Fruit fly (Drosophila melanogaster) ovary, adult (tissue): Measurements from ENCODE around the gene CG14669.

Experiments
- CG17801 ChIP-seq: fragments of 200-800 bp; optimal IDR thresholded peaks from 2 replicates; lab custom pipeline; 2019; ENCODE audit warnings: missing biosample characterization, mild to moderate bottlenecking, missing genetic modification characterization, moderate library complexity; ENCODE audit not compliant: partially characterized antibody

The CG14669 gene

DNA sequence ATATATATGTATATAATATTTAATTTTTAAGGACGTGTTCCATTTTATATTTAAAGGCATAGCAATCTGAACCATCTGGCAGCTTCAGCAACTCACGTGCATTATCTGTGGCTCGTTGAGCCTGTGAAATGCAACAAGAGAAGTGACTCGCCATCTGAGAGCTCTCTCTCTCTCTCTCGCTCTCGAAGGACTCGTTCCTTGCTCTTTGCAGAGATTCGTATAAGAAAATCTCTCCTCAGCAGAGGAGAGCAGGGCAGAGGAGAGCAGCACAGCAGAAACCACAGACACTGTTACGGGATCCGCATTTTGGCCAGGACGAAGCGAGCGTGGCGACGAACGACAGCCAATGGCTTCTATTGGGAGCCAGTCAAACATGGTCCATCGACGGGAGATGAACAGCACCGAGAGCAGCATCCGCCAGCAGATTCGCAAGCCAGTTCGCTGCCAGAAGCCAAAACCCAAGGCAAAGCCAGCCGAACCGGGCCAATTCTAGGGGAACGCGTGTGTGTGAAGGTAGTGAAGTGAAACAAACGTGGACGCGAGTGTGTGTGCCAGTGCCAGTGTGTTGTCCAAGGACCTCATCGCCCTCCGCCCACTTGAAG is at the start of gene CG14669:
Gene CG14669 (plus strand): TSS at position 381 of the 602 bp plus-strand sequence.
- no peak for TF ChIP-seq CG17801 (GFP tag; lab: Kevin White, UChicago)

DNA sequence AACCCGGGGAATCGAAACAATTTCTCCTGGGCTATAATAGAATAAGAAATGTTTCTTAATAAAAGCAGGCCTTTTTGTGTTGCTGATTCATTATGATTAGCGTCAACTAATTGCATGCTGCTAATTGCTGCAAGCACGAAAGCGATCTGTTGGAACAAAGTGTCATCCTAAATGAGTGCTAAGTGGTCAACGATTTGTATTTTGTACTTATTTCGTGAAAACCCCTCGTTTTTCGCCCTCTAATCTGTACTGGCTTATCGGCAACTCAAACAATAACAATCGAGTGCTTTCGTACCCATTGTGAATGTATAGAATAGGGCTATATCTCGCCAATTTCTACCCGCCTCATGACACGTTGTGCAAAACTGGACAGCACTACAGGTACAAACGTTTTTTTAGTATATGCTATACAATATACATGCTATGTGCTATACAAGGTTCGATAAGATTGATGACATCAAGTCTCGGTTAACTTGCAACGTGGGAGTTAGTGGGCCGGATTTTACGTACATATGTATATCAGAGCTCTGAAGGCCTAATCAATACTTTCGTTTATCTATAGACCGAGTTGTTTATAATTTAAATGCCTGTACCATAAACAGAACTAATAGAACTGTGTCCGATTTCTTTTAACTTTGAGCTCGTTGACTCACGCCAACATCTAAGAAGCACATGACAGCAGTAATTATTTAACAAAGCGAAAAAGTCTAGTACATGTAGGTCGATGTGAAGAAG is 49.6 kb upstream of the CG14669 start:
- TF ChIP-seq CG17801 (GFP tag; lab: Kevin White, UChicago) = no peak

DNA sequence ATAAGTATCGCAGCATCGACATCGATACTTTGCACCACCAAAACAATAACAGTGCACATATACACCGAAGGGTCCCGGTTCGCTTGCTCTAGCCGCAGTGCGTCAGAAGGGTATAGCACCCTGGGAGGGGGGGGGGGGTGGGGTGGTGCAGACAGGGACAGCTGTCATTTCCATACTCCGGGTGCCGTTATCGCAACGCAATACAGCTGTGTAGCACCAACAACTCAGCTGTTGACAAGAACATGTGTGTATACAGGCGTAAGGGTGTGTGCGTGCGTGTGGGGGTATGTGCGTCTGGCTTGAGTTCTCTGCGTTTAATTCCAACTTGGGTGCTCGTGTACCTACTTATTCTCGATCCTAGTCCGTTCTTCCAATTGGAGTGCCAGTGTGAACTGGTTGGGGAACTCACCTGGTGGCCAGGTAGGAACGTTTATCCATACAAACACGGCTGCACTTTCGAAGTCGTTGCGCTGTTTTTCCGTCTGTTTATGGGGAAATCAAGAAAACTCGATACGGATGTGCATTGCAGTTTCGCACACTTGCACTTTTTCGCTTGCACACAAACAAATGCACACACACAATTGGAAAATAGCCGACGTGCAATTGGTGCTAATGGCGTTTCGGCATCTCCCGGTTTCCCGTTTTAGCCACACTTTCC is 46.7 kb upstream of the CG14669 start:
- no peak for TF ChIP-seq CG17801 (GFP tag; lab: Kevin White, UChicago)

DNA sequence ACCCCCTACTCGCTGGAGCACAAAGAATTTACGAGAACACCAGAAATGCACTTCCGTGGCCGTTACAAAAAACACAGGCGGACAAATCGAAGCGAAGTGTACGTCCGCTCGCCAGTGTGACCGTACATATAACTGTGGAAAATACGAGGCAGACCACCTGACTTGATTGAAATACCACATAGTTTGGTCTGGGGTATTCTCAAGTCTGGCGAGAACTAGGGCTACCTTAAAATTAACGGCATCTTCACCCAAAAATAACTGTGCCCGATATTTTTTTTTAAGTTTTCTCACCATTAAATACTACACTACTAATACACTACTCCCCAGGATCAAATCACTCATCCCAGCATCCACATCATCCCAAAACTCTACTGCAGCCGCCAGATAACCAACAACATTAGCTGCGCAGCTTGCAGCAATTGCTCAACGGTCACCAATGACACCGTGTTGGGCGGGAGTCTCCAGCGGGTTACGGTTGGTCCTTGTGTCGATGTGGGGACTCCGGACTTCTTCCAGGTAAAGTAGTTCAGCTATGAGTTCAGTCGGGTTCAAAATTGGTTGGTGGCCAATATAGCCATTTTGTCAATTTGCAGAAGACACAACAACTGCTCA is 46.1 kb upstream of the CG14669 start, which contains the start of gene Cerk:
Gene Cerk (minus strand): TSS at position 137 of the 612 bp plus-strand sequence.
- peak; percentile 22 for TF ChIP-seq CG17801 (GFP tag; lab: Kevin White, UChicago)

DNA sequence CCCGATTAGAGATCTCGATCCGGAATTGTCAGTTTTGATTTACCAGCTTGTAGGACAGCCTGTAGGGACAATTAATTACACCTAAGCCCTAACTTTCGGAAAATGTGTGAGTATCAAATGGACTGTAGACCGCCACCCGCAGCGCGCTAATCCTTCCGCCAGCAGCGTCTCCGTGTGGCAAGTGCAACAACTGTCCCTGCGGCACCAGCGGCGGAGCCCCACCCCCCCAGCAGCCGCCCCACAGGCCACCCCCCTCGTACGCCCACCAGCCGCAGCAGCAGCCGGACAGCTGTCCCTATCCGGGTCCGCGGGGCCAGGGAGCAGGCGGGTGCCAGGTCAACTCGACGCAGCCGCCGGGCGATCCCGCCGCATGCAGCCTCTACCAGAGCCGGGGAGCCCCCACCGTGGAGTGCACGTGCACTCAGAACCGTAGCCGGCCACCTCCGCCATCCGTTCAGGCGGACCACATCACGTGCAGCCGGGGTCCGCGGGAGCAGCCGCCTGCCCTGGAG is 44.8 kb upstream of the CG14669 start, which contains the start of the genes CG31542 and CG34277:
Gene CG31542 (plus strand): TSS at position 51 of the 512 bp plus-strand sequence.
Gene CG34277 (plus strand): TSS at position 51 of the 512 bp plus-strand sequence.
- TF ChIP-seq CG17801 (GFP tag; lab: Kevin White, UChicago) = no peak

DNA sequence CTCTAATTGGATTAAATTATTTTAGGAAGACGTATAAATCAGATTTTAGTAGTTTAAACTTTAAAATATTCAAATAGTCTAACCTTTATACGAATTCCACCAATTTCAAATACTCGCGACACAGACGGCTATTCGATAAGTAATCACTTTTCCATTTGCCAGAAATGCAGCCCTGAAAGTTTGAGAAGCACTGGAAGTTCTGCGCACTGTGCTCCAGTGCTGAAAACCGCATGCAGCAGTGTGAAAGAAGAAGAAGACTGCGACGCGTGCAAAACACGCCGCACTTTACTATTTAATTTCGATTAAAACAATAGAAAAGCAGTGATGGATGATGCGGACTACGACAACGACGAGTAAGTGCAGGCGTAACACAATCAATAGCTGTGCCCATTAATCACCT is 42.8 kb upstream of the CG14669 start, which contains the start of gene Polr2F:
Gene Polr2F (plus strand): TSS at position 233 of the 400 bp plus-strand sequence.
- peak; percentile 73 for TF ChIP-seq CG17801 (GFP tag; lab: Kevin White, UChicago)

DNA sequence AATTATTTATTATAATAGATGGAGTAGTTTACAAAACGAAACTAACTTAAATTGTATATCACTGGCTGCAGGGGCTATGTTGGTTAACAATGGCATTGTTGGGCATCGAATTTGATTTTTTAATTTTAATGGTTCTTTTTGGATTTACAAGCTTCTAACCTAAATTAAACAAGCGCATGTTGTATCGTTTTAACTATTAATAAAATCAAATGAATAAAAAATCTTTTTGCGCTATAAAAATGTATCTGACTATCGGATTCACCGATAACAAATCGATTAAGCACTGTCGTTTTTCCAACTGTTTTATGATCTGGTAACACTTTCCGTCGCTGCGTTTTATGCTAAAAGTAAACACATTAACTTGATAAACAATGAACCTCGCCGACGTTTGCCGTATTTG is 39.6 kb upstream of the CG14669 start, which contains the start of the genes hd and CG14667:
Gene hd (minus strand): TSS at position 243 of the 400 bp plus-strand sequence.
Gene CG14667 (plus strand): TSS at position 303 of the 400 bp plus-strand sequence.
- TF ChIP-seq CG17801 (GFP tag; lab: Kevin White, UChicago) = no peak

DNA sequence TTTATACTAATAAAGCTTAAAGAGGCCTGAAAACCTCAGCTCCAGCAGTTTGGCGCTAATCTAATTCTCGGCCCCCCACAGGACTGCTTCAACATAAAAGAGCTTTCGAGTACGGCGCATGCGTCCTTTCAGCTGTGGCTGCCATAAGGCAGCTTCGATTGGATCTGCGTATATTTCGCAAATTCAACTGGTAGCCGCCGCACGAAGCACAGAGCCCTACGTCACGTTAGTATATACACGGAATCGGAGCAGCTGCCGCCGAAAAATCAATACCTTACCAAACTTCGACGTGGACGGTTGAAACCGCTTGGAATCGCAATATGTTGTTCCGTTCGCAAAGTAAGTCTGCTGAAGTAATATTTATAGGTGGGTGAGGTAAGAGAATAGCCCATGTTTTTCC is 37.7 kb upstream of the CG14669 start, which contains the start of gene 7B2:
Gene 7B2 (plus strand): TSS at position 169 of the 400 bp plus-strand sequence.
- TF ChIP-seq CG17801 (GFP tag; lab: Kevin White, UChicago) = no peak

DNA sequence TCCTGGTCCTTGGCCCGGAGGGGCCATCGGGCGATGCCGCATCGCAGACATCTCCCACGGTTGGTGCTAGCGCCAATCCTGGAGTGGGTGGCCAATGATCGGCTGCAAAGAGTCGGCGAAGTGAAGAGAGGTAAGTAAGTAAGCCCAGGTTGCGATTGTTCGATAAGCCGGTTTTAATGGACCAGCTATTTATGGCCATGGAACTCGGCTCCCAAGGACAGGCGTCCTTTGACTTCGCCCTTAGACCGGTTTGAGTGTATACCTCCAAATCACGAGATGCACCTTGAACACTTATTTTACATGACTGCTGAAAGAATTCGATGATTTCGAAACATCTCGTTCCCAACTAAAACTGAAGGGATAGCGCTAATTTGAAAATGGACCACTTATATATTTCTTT is 28.6 kb upstream of the CG14669 start:
- no peak for TF ChIP-seq CG17801 (GFP tag; lab: Kevin White, UChicago)

DNA sequence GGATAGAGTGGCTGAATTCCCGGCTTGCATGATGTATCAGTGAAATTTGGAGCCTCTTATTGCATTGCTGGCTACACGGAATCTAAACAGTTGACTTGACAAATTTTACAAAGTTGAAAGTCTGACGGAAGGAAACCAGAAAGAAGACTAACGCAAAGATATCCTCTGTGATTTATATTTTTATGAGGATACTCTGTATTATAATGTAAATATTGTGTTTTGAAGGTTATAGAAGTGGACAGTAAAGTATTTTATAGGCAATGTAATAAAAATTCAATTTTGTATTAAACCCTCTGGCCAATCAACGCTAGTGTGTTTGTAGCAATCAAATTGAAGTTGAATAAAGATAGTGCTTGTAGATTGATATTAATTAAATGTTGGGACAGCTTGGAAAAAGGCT is 26.8 kb upstream of the CG14669 start, which contains the start of gene CG14668:
Gene CG14668 (minus strand): TSS at position 101 of the 400 bp plus-strand sequence.
- no peak for TF ChIP-seq CG17801 (GFP tag; lab: Kevin White, UChicago)

DNA sequence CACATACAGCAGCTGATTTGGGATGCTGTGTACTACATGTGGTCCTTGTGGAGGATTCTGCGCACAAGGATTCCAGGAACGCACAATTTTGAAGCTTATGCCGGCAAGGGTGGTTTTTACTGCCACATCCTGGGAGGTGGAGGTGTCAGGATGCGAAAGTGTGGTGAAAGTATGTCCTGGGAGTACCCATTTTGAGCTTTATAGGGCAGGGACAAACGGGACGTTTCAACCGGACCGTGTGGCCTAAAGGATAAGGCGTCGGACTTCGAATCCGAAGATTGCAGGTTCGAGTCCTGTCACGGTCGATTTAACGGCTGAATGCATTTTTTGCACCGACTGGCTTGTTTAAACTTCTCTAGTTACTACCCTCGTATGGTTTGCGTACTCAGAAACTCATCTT is 26.3 kb upstream of the CG14669 start:
- TF ChIP-seq CG17801 (GFP tag; lab: Kevin White, UChicago) = no peak

DNA sequence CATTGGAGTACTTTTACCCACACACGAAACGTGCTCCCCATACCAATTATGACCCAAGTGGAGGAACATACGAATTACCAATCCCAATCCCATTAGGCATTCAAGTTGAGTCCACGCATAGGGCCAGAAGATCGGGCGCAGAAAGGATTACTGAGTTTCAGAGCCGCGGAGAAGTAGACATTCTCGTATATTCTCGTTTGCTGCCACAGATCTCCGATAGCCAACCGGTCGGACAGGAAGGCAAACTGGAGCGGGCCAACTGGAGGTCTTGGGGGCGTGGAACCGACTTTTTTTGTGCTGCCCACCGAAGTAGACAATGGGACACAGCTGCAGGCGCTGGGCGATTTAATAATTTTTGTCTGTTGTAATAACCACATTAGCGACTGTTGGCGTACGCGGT is 25.3 kb upstream of the CG14669 start:
- TF ChIP-seq CG17801 (GFP tag; lab: Kevin White, UChicago) = no peak

DNA sequence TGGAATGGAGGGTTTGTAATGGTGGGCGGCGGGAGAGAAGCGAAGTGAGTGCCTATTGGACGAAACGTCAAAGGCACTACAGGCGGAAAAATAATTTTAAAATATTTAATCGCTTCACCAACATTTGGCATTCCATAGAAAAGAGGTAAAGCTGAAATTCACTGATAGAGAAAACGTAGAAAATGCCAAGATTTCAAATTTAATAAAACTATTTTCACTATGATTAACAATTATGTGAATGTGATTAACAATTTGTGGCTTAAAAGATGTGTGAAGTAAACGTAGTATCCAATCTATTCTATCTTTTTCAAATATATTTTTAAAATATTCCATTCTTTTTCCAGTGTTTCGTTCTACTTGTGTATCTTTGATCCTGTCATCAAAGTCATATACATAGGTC is 24.9 kb upstream of the CG14669 start:
- no peak for TF ChIP-seq CG17801 (GFP tag; lab: Kevin White, UChicago)

DNA sequence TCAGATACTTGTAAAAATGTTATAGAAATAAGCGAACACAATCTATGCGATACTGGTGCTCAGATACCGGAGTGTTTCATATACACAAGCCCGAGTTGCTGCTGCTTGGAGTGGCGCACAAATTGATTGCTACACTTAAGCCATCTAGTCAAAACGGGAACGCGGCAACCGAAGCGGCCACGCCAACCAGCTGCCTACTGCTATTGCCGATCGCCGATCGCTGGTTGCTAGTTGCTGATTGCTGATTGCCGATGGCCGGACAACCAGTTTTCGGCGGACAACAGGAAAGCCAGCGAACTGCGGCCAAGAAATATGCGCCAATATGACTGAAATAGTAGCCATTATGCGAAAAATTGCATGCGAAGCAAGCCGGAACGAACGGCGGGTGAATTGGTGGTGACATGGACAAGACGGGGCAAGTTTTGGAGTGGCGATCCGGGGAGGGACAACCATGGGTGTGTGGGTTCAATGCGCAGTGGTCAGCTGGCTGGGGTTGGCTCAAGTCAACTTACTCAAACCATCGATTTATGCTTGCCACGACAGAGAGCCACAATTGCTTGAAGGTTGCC is 24.1 kb upstream of the CG14669 start:
- no peak for TF ChIP-seq CG17801 (GFP tag; lab: Kevin White, UChicago)
